Worm (Caenorhabditis elegans) whole organism, mixed stage, embryonic: ENCODE results near the gene C09H10.9.

Experiments used
- flh-1 ChIP-seq: fragments of 200-800 bp; sonication (Bioruptor generic); optimal IDR thresholded peaks from 2 replicates; lab custom pipeline; 2018; ENCODE audit warnings: mild to moderate bottlenecking, missing genetic modification characterization, moderate library complexity, missing compliant biosample characterization
- nhr-237 ChIP-seq: fragments of 150-350 bp; optimal IDR thresholded peaks from 2 replicates; lab custom pipeline; 2014; ENCODE audit warnings: missing biosample characterization, missing genetic modification characterization
- nhr-76 ChIP-seq: sonication (generic microtip); optimal IDR thresholded peaks from 2 replicates; lab custom pipeline; 2017; ENCODE audit warnings: missing biosample characterization, missing genetic modification characterization
- ztf-11 ChIP-seq: fragments of 150-350 bp; optimal IDR thresholded peaks from 2 replicates; lab custom pipeline; 2014; ENCODE audit warnings: missing biosample characterization, missing genetic modification characterization

- TF ChIP-seq ztf-11: no peak
- TF ChIP-seq nhr-237 (tag; lab: Kevin White, UChicago): no peak
- TF ChIP-seq nhr-76 (tag; lab: Kevin White, UChicago): no peak
- TF ChIP-seq flh-1 (GFP tag; lab: Kevin White, UChicago): no peak
These were observed 45.8 kb downstream of the C09H10.9 start for ce11 chrII:11149866-11150685.
